Worm (Caenorhabditis elegans) whole organism, dauer: Measurements from ENCODE around the gene F21C10.11.

Experiments
- unc-62 ChIP-seq: sonication (generic microtip); optimal IDR thresholded peaks from 2 replicates; lab custom pipeline; 2017; ENCODE audit warnings: missing biosample characterization, missing genetic modification reagents, missing genetic modification characterization

F21C10.11 gene

DNA sequence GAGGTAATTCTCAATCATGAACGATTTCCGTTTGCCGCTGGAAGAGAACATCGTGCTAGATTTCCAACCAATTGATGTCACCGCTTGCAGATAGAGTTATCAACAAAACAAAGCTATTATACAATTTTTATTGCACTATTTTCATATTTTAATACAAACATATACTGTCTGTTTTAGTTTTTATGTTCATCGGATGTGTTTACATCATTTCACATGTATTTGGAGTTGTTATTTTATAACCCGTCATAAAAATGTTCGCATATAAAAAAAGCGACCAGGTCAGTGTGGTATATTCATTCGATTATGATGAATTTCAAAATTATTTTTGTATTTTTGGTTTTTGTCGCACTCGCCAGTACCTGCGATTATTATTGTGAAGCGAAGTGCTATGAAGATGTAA is at the start of gene F21C10.11:
F21C10.11 (plus strand) TSS at position 301 of the 400 bp plus-strand sequence.
- TF ChIP-seq unc-62 (GFP tag; lab: Kevin White, UChicago) = no peak

DNA sequence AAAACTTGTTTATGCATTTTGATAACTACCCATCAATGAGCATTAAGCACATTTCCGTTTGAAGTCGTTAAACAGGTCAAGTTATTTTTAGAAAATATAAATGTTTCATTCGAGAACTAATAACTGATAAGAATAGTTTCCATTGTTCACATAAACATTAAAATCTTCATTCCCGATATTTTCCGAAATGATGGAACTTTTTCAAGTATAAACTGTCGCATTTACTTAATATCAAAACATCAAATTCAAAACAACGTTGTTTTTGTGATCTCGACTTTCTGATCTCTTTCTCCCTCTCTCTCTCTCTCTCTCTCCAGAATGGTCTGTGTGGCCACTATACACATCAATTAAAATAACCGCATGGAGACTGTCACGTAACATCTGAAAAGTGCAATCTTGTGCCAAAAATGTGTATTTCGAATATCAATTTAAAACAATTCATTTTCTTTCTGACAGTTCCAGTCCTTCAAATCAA is 48.9 kb upstream of the F21C10.11 start:
- no peak for TF ChIP-seq unc-62 (GFP tag; lab: Kevin White, UChicago)

ce11 chrV:9075827-9076226 is 47.5 kb upstream of the F21C10.11 start:
- no peak for TF ChIP-seq unc-62 (GFP tag; lab: Kevin White, UChicago)

- TF ChIP-seq unc-62 (GFP tag; lab: Kevin White, UChicago) = no peak
Measured at ce11 chrV:9076273-9076672, 47.0 kb upstream of the F21C10.11 start, which contains the start of gene T27E4.7. Gene T27E4.7 (minus strand): TSS chrV:9076322.

- TF ChIP-seq unc-62 (GFP tag; lab: Kevin White, UChicago) = no peak
Measured at ce11 chrV:9078067-9078581, 45.2 kb upstream of the F21C10.11 start.

- TF ChIP-seq unc-62 (GFP tag; lab: Kevin White, UChicago) = no peak
Measured at ce11 chrV:9078815-9079525, 44.3 kb upstream of the F21C10.11 start.

- TF ChIP-seq unc-62 (GFP tag; lab: Kevin White, UChicago) = no peak
Measured at ce11 chrV:9079965-9080432, 43.3 kb upstream of the F21C10.11 start.

DNA sequence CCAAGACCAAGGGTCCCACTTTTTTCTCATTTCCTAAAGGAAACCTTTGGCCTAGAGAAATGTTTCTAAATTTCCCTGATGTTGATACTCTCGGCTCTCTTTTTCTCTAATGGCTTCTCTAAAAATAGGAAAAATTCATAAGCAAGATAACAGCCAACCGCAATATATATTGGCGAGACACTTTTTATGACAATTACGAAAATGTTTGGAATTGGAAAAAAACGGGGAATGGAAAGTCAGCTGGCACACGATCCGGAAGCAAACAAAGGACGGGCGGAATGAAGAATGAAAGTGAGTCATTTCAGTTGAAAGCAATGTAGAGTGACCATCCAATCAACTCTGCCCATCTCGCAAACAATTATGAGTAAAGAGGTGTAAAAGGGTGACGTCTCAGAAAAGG is 41.9 kb upstream of the F21C10.11 start:
- no peak for TF ChIP-seq unc-62 (GFP tag; lab: Kevin White, UChicago)

DNA sequence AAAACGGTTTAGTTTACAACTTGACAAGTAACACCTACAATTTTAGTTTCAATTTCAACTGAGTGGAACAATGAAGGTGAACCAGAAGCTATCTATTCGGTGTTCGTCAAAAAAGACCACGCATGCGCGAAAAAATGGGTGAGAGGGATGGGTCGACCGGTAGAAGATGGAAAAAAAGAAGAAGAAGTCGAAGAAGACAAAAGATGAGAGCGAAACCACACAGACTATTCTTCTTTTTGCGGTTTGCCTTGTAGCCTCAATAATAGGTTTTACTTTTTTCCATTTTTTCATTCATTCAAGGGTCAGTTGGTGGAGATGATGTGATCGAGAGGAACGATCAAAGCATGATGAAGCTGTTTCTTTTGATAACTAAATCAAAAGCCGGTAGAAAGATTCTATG is 40.9 kb upstream of the F21C10.11 start:
- TF ChIP-seq unc-62 (GFP tag; lab: Kevin White, UChicago) = no peak

ce11 chrV:9084252-9084651 is 39.0 kb upstream of the F21C10.11 start:
- TF ChIP-seq unc-62 (GFP tag; lab: Kevin White, UChicago) = no peak

- TF ChIP-seq unc-62 (GFP tag; lab: Kevin White, UChicago) = no peak
Measured at ce11 chrV:9085845-9086244, 37.4 kb upstream of the F21C10.11 start.

ce11 chrV:9088758-9089157 is 34.5 kb upstream of the F21C10.11 start:
- TF ChIP-seq unc-62 (GFP tag; lab: Kevin White, UChicago) = no peak

- no peak for TF ChIP-seq unc-62 (GFP tag; lab: Kevin White, UChicago)
Measured at ce11 chrV:9092209-9092608, 31.1 kb upstream of the F21C10.11 start, which contains the start of gene T27E4.1. Gene T27E4.1 (plus strand): TSS chrV:9092345.

DNA sequence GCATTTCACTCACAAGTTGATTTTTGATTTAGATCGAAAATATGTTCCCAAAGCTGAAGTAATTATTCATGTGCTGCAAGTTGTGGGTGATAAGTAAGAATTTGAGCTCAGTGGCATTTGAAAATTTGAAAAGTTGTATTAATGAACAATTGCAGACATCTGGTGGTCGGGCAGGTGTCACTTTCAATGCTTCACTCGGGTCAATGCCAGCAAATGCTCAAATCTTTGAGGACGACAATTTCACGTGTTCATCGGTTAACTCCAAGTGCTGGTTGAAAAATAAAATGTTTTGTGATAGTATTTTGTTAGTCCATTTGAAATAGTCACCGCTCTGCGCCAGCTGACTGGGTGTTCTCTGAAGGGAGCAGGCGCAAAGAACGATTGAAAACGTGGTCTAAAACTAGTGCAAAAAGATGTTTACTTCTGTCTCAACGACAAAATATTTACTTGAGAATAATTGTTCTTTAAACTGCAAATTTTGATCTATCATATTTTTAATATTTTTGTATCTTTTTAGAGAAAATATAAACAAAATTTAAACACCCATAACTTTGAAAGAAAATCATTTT is 29.1 kb upstream of the F21C10.11 start:
- no peak for TF ChIP-seq unc-62 (GFP tag; lab: Kevin White, UChicago)

ce11 chrV:9094976-9095375 is 28.3 kb upstream of the F21C10.11 start:
- no peak for TF ChIP-seq unc-62 (GFP tag; lab: Kevin White, UChicago)

ce11 chrV:9095613-9096317 is 27.5 kb upstream of the F21C10.11 start, which contains the start of gene F21C10.10:
Gene F21C10.10 (plus strand): TSS chrV:9096267.
- no peak for TF ChIP-seq unc-62 (GFP tag; lab: Kevin White, UChicago)
